Fruit fly (Drosophila melanogaster) whole organism, prepupa: ENCODE data around the gene Sec23.
A peak's percentile ranks its signal among the peaks of the same experiment; 100 is the strongest.

ENCODE experiments used
- Blimp-1 ChIP-seq: fragments of 200-800 bp; sonication (Bioruptor generic); optimal IDR thresholded peaks from 3 replicates; lab custom pipeline; 2017; ENCODE audit warnings: missing biosample characterization, missing genetic modification characterization, mild to moderate bottlenecking, moderate library complexity, missing genetic modification reagents
- CG10631 ChIP-seq: fragments of 200-800 bp; sonication (Bioruptor generic); optimal IDR thresholded peaks from 2 replicates; lab custom pipeline; 2016; ENCODE audit warnings: missing biosample characterization, missing genetic modification characterization
- CG10669 ChIP-seq: fragments of 200-800 bp; sonication (Bioruptor generic); optimal IDR thresholded peaks from 3 replicates; lab custom pipeline; 2018; ENCODE audit warnings: missing biosample characterization, mild to moderate bottlenecking, missing genetic modification characterization, moderate library complexity
- CG11294 ChIP-seq: fragments of 200-800 bp; sonication (Bioruptor generic); IDR thresholded peaks from 2 replicates; pipeline ENCODE4 v1.3.6; 2022; ENCODE audit warnings: missing biosample characterization, missing genetic modification characterization
- CG15336 ChIP-seq: fragments of 200-800 bp; sonication (Bioruptor generic); IDR thresholded peaks from 2 replicates; pipeline ENCODE4 v1.3.6; 2022; ENCODE audit warnings: missing biosample characterization, missing genetic modification characterization
- CG1621 ChIP-seq: fragments of 200-800 bp; sonication (Bioruptor generic); optimal IDR thresholded peaks from 3 replicates; lab custom pipeline; 2018; ENCODE audit warnings: missing biosample characterization, mild to moderate bottlenecking, missing genetic modification characterization
- CG16779 ChIP-seq: fragments of 200-800 bp; sonication (Bioruptor generic); optimal IDR thresholded peaks from 3 replicates; lab custom pipeline; 2017; ENCODE audit warnings: missing biosample characterization, mild to moderate bottlenecking, missing genetic modification characterization
- CG3032 ChIP-seq: fragments of 200-800 bp; optimal IDR thresholded peaks from 2 replicates; lab custom pipeline; 2019; ENCODE audit warnings: missing biosample characterization, mild to moderate bottlenecking, missing genetic modification characterization, moderate library complexity
- CG31627 ChIP-seq: fragments of 200-800 bp; sonication (Bioruptor generic); optimal IDR thresholded peaks from 3 replicates; lab custom pipeline; 2016; ENCODE audit warnings: missing biosample characterization, missing genetic modification characterization
- CG32006 ChIP-seq: fragments of 200-800 bp; sonication (Bioruptor generic); optimal IDR thresholded peaks from 3 replicates; lab custom pipeline; 2017; ENCODE audit warnings: missing biosample characterization, mild to moderate bottlenecking, missing genetic modification characterization
- CG34406 ChIP-seq: fragments of 200-800 bp; sonication (Bioruptor generic); optimal IDR thresholded peaks from 3 replicates; lab custom pipeline; 2016; ENCODE audit warnings: missing biosample characterization, missing genetic modification characterization
- CG3919 ChIP-seq: fragments of 200-800 bp; sonication (Bioruptor generic); optimal IDR thresholded peaks from 3 replicates; lab custom pipeline; 2016; ENCODE audit warnings: missing biosample characterization, missing genetic modification characterization
- CG4318 ChIP-seq: fragments of 200-800 bp; sonication (Bioruptor generic); optimal IDR thresholded peaks from 3 replicates; lab custom pipeline; 2017; ENCODE audit warnings: missing biosample characterization, mild to moderate bottlenecking, missing genetic modification characterization
- CG6163 ChIP-seq: fragments of 200-800 bp; sonication (Bioruptor generic); IDR thresholded peaks from 3 replicates; pipeline ENCODE4 v1.3.6; 2022; ENCODE audit warnings: missing biosample characterization, missing genetic modification characterization
- CG6276 ChIP-seq: fragments of 200-800 bp; sonication (Bioruptor generic); optimal IDR thresholded peaks from 2 replicates; lab custom pipeline; 2017; ENCODE audit warnings: missing biosample characterization, mild to moderate bottlenecking, missing genetic modification characterization
- CG6792 ChIP-seq: fragments of 200-800 bp; sonication (Bioruptor generic); optimal IDR thresholded peaks from 3 replicates; lab custom pipeline; 2016; ENCODE audit warnings: missing biosample characterization, missing genetic modification characterization
- CG6808 ChIP-seq: fragments of 200-800 bp; sonication (Bioruptor generic); optimal IDR thresholded peaks from 3 replicates; lab custom pipeline; 2017; ENCODE audit warnings: missing biosample characterization, missing genetic modification characterization, mild to moderate bottlenecking, moderate library complexity, missing genetic modification reagents
- CG6854 ChIP-seq: fragments of 200-800 bp; sonication (Bioruptor generic); optimal IDR thresholded peaks from 2 replicates; lab custom pipeline; 2017; ENCODE audit warnings: missing biosample characterization, mild to moderate bottlenecking, missing genetic modification characterization
- CG7368 ChIP-seq: fragments of 200-800 bp; sonication (Bioruptor generic); optimal IDR thresholded peaks from 3 replicates; lab custom pipeline; 2016; ENCODE audit warnings: missing biosample characterization, missing genetic modification characterization
- CG8632 ChIP-seq: fragments of 200-800 bp; sonication (Bioruptor generic); optimal IDR thresholded peaks from 3 replicates; lab custom pipeline; 2016; ENCODE audit warnings: missing biosample characterization, missing genetic modification characterization
- CG9139 ChIP-seq: fragments of 200-800 bp; sonication (Bioruptor generic); optimal IDR thresholded peaks from 3 replicates; lab custom pipeline; 2017; ENCODE audit warnings: missing biosample characterization, mild to moderate bottlenecking, missing genetic modification characterization
- Eip78C ChIP-seq: fragments of 200-800 bp; sonication (Bioruptor generic); peaks from one replicate; lab custom pipeline; 2016; ENCODE audit warnings: missing biosample characterization, missing genetic modification characterization
- Ets21C ChIP-seq: fragments of 200-800 bp; sonication (Bioruptor generic); optimal IDR thresholded peaks from 3 replicates; lab custom pipeline; 2016; ENCODE audit warnings: missing biosample characterization, missing genetic modification characterization
- Ets96B ChIP-seq: fragments of 200-800 bp; optimal IDR thresholded peaks from 2 replicates; lab custom pipeline; 2019; ENCODE audit warnings: missing biosample characterization, mild to moderate bottlenecking, missing genetic modification characterization, moderate library complexity
- Gug ChIP-seq: fragments of 200-800 bp; sonication (Bioruptor generic); IDR thresholded peaks from 2 replicates; pipeline ENCODE4 v1.3.6; 2022; ENCODE audit warnings: missing biosample characterization, missing genetic modification characterization
- Hr38 ChIP-seq: sonication (Bioruptor generic); optimal IDR thresholded peaks from 2 replicates; lab custom pipeline; 2016; ENCODE audit warnings: missing biosample characterization, missing genetic modification characterization
- Hr39 ChIP-seq: fragments of 200-800 bp; sonication (Bioruptor generic); optimal IDR thresholded peaks from 2 replicates; lab custom pipeline; 2016; ENCODE audit warnings: missing biosample characterization, missing genetic modification characterization
- Hr4 ChIP-seq: fragments of 200-800 bp; sonication (Bioruptor generic); optimal IDR thresholded peaks from 3 replicates; lab custom pipeline; 2016; ENCODE audit warnings: missing biosample characterization, missing genetic modification characterization
- Lpt ChIP-seq: fragments of 200-800 bp; sonication (Bioruptor generic); optimal IDR thresholded peaks from 3 replicates; lab custom pipeline; 2016; ENCODE audit warnings: missing biosample characterization, missing genetic modification characterization
- Met ChIP-seq: fragments of 200-800 bp; sonication (Bioruptor generic); optimal IDR thresholded peaks from 3 replicates; lab custom pipeline; 2016; ENCODE audit warnings: missing biosample characterization, missing genetic modification characterization
- OdsH ChIP-seq: fragments of 200-800 bp; sonication (Bioruptor generic); optimal IDR thresholded peaks from 3 replicates; lab custom pipeline; 2016; ENCODE audit warnings: missing biosample characterization, missing genetic modification characterization
- Smox ChIP-seq: fragments of 200-800 bp; sonication (Bioruptor generic); optimal IDR thresholded peaks from 3 replicates; lab custom pipeline; 2016; ENCODE audit warnings: missing biosample characterization, missing genetic modification characterization
- Sox102F ChIP-seq: fragments of 200-800 bp; sonication (Bioruptor generic); optimal IDR thresholded peaks from 2 replicates; lab custom pipeline; 2016; ENCODE audit warnings: missing biosample characterization, mild to moderate bottlenecking, missing genetic modification characterization
- Sox15 ChIP-seq: fragments of 200-800 bp; sonication (Bioruptor generic); optimal IDR thresholded peaks from 3 replicates; lab custom pipeline; 2016; ENCODE audit warnings: missing biosample characterization, missing genetic modification characterization
- achi ChIP-seq: fragments of 200-800 bp; sonication (Bioruptor generic); optimal IDR thresholded peaks from 3 replicates; lab custom pipeline; 2016; ENCODE audit warnings: missing biosample characterization, missing genetic modification characterization
- cyc ChIP-seq: fragments of 200-800 bp; sonication (Bioruptor generic); optimal IDR thresholded peaks from 3 replicates; lab custom pipeline; 2016; ENCODE audit warnings: missing biosample characterization, missing genetic modification characterization
- dac ChIP-seq: fragments of 200-800 bp; sonication (Bioruptor generic); optimal IDR thresholded peaks from 2 replicates; lab custom pipeline; 2017; ENCODE audit warnings: missing biosample characterization, mild to moderate bottlenecking, missing genetic modification characterization
- eg ChIP-seq: fragments of 200-800 bp; sonication (Bioruptor generic); IDR thresholded peaks from 3 replicates; pipeline ENCODE4 v1.3.6; 2022; ENCODE audit warnings: missing biosample characterization, missing genetic modification characterization
- esn ChIP-seq: fragments of 200-800 bp; sonication (Bioruptor generic); optimal IDR thresholded peaks from 2 replicates; lab custom pipeline; 2016; ENCODE audit warnings: missing biosample characterization, mild to moderate bottlenecking, missing genetic modification characterization, moderate library complexity
- fd59A ChIP-seq: fragments of 200-800 bp; sonication (Bioruptor generic); optimal IDR thresholded peaks from 2 replicates; lab custom pipeline; 2017; ENCODE audit warnings: missing biosample characterization, mild to moderate bottlenecking, missing genetic modification characterization, missing genetic modification reagents
- fd85E ChIP-seq: fragments of 200-800 bp; sonication (Bioruptor generic); optimal IDR thresholded peaks from 3 replicates; lab custom pipeline; 2016; ENCODE audit warnings: missing biosample characterization, missing genetic modification characterization
- fkh ChIP-seq: fragments of 200-800 bp; sonication (Bioruptor generic); optimal IDR thresholded peaks from 3 replicates; lab custom pipeline; 2017; ENCODE audit warnings: missing biosample characterization, mild to moderate bottlenecking, missing genetic modification characterization, moderate library complexity
- lz ChIP-seq: fragments of 200-800 bp; sonication (Bioruptor generic); optimal IDR thresholded peaks from 3 replicates; lab custom pipeline; 2016; ENCODE audit warnings: missing biosample characterization, missing genetic modification characterization
- net ChIP-seq: fragments of 200-800 bp; sonication (Bioruptor generic); optimal IDR thresholded peaks from 3 replicates; lab custom pipeline; 2016; ENCODE audit warnings: missing biosample characterization, missing genetic modification characterization
- pdm3 ChIP-seq: fragments of 200-800 bp; sonication (Bioruptor generic); optimal IDR thresholded peaks from 3 replicates; lab custom pipeline; 2016; ENCODE audit warnings: missing biosample characterization, missing genetic modification characterization
- spab ChIP-seq: fragments of 200-800 bp; sonication (Bioruptor generic); optimal IDR thresholded peaks from 2 replicates; lab custom pipeline; 2017; ENCODE audit warnings: missing biosample characterization, mild to moderate bottlenecking, missing genetic modification characterization, missing genetic modification reagents
- ss ChIP-seq, 2 experiments: fragments of 200-800 bp; sonication (Bioruptor generic); optimal IDR thresholded peaks; 2 replicates in 1 of 2; 3 replicates in 1 of 2; lab custom pipeline; 2017 to 2018; ENCODE audit warnings: mild to moderate bottlenecking in 2 of 2, missing biosample characterization in 2 of 2, missing genetic modification characterization in 2 of 2, moderate library complexity in 1 of 2
- svp ChIP-seq: fragments of 200-800 bp; sonication (Bioruptor generic); peaks from one replicate; lab custom pipeline; 2016; ENCODE audit warnings: missing biosample characterization, missing genetic modification characterization
- topi ChIP-seq: fragments of 200-800 bp; sonication (Bioruptor generic); optimal IDR thresholded peaks from 3 replicates; lab custom pipeline; 2016; ENCODE audit warnings: missing biosample characterization, missing genetic modification characterization
- vri ChIP-seq: fragments of 200-800 bp; sonication (Bioruptor generic); optimal IDR thresholded peaks from 3 replicates; lab custom pipeline; 2016; ENCODE audit warnings: missing biosample characterization, mild to moderate bottlenecking, missing genetic modification characterization

Sec23 gene

DNA sequence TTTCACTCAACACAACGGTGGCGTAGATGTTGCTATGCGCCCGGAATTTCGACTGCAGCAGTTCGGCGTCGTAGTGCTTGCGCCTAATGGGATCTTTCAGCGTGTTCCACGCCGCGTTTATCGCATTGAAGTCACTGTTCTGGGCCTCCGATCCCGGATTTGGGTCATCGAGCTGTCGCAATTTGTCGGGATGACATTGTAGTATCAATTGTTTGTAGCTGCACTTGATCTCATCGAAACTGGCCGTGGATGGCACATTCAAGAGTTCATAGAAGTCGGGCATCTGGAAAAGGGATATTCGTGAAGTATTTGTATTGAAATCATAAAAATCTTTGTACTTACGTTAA lies 26.5 kb upstream of the Sec23 start:
- TF ChIP-seq Ets21C (GFP tag; lab: Kevin White, UChicago) (no peak), svp (GFP tag; lab: Kevin White, UChicago) (peak; percentile 91), Eip78C (GFP tag; lab: Kevin White, UChicago) (peak; percentile 18)

dm6 chr3R:5622985-5623630 lies 25.8 kb upstream of the Sec23 start:
- TF ChIP-seq Hr39 (GFP tag; lab: Kevin White, UChicago) = no peak
- TF ChIP-seq CG15336 (GFP tag; lab: Robert Waterston, UW) = no peak
- TF ChIP-seq lz (GFP tag; lab: Kevin White, UChicago) = peak; percentile 14
- TF ChIP-seq CG11294 (GFP tag; lab: Robert Waterston, UW) = no peak
- TF ChIP-seq pdm3 (GFP tag; lab: Kevin White, UChicago) = peak; percentile 18
- TF ChIP-seq CG31627 (GFP tag; lab: Kevin White, UChicago) = no peak
- TF ChIP-seq Ets96B (tag; lab: Kevin White, UChicago) = no peak
- TF ChIP-seq fd85E (GFP tag; lab: Kevin White, UChicago) = no peak
- peak; percentile 31 for TF ChIP-seq CG1621 (tag; lab: Kevin White, UChicago)
- TF ChIP-seq net (GFP tag; lab: Kevin White, UChicago) = no peak
- no peak for TF ChIP-seq Smox (GFP tag; lab: Kevin White, UChicago)
- TF ChIP-seq CG6854 (GFP tag; lab: Kevin White, UChicago) = no peak
- TF ChIP-seq Eip78C (GFP tag; lab: Kevin White, UChicago) = peak; percentile 74
- TF ChIP-seq cyc = no peak
- TF ChIP-seq spab (GFP tag; lab: Kevin White, UChicago) = peak; percentile 8
- TF ChIP-seq Sox15 = no peak
- TF ChIP-seq Hr4 (GFP tag; lab: Kevin White, UChicago) = peak; percentile 29
- no peak for TF ChIP-seq Blimp-1 (GFP tag; lab: Kevin White, UChicago)
- TF ChIP-seq Hr38 (GFP tag; lab: Kevin White, UChicago) = no peak
- peak; percentile 35 for TF ChIP-seq Sox102F (GFP tag; lab: Kevin White, UChicago)
- TF ChIP-seq dac = no peak
- no peak for TF ChIP-seq CG7368
- peak; percentile 29 for TF ChIP-seq CG10669 (GFP tag; lab: Kevin White, UChicago)
- no peak for TF ChIP-seq Gug (GFP tag; lab: Robert Waterston, UW)
- peak; percentile 11 for TF ChIP-seq achi (GFP tag; lab: Kevin White, UChicago)
- no peak for TF ChIP-seq OdsH
- TF ChIP-seq CG6163 (GFP tag; lab: Robert Waterston, UW) = no peak
- no peak for TF ChIP-seq CG6276
- TF ChIP-seq Met (GFP tag; lab: Kevin White, UChicago) = peak; percentile 48
- peak in 1 of 2 experiments; percentile 31 for TF ChIP-seq ss (GFP tag; optimal IDR thresholded peaks at IDR 0.05; lab: Kevin White, UChicago)
- TF ChIP-seq fkh (GFP tag; lab: Kevin White, UChicago) = peak; percentile 98
- no peak for TF ChIP-seq eg (GFP tag; lab: Robert Waterston, UW)
- TF ChIP-seq CG32006 (GFP tag; lab: Kevin White, UChicago) = no peak
- no peak for TF ChIP-seq CG9139
- TF ChIP-seq svp (GFP tag; lab: Kevin White, UChicago) = no peak
- peak; percentile 47 for TF ChIP-seq topi
- TF ChIP-seq esn (GFP tag; lab: Kevin White, UChicago) = peak; percentile 34
- peak; percentile 8 for TF ChIP-seq fd59A (GFP tag; lab: Kevin White, UChicago)
- TF ChIP-seq CG4318 (GFP tag; lab: Kevin White, UChicago) = no peak
- no peak for TF ChIP-seq Lpt (GFP tag; lab: Kevin White, UChicago)
- TF ChIP-seq CG8632 (GFP tag; lab: Kevin White, UChicago) = peak; percentile 4
- no peak for TF ChIP-seq CG3919 (GFP tag; lab: Kevin White, UChicago)
- peak; percentile 28 for TF ChIP-seq CG16779 (tag; lab: Kevin White, UChicago)
- TF ChIP-seq CG34406 (GFP tag; lab: Kevin White, UChicago) = no peak
- TF ChIP-seq vri (GFP tag; lab: Kevin White, UChicago) = peak; percentile 67
- no peak for TF ChIP-seq CG3032 (tag; lab: Kevin White, UChicago)
- TF ChIP-seq CG6792 (GFP tag; lab: Kevin White, UChicago) = peak; percentile 33
- no peak for TF ChIP-seq CG10631 (GFP tag; lab: Kevin White, UChicago)
- TF ChIP-seq CG6808 = peak; percentile 21
